Fruit fly (Drosophila melanogaster) S2 (cell line): ENCODE measurements around the gene CG3062.

ENCODE experiments used
- CG8478 ChIP-seq: fragments of >200 bp; optimal IDR thresholded peaks from 2 replicates; lab custom pipeline; 2018
- CTCF ChIP-seq, 2 experiments: fragments of >200 bp; optimal IDR thresholded peaks; 2 replicates each; lab custom pipeline; 2018

- TF ChIP-seq CTCF (optimal IDR thresholded peaks at IDR 0.05; lab: Kevin White, UChicago) (no peak), CG8478 (lab: Kevin White, UChicago) (no peak)
These were observed at the start of gene CG3062 for dm6 chrX:4644768-4645167.
